Worm (Caenorhabditis elegans) whole organism, early embryonic: ENCODE data around the gene fbxc-58.

Source experiments
- F13C5.2 ChIP-seq: sonication (generic microtip); optimal IDR thresholded peaks from 2 replicates; lab custom pipeline; 2017; ENCODE audit warnings: mild to moderate bottlenecking, missing genetic modification characterization, inconsistent platforms, missing compliant biosample characterization
- ama-1 ChIP-seq: fragments of 150-350 bp; optimal IDR thresholded peaks from 2 replicates; lab custom pipeline; 2014
- ceh-13 ChIP-seq: fragments of 200-800 bp; sonication (Bioruptor generic); optimal IDR thresholded peaks from 2 replicates; lab custom pipeline; 2018; ENCODE audit warnings: mild to moderate bottlenecking, missing genetic modification characterization, missing compliant biosample characterization
- ceh-36 ChIP-seq: sonication (generic microtip); optimal IDR thresholded peaks from 2 replicates; lab custom pipeline; 2016; ENCODE audit warnings: missing genetic modification characterization, inconsistent platforms, missing compliant biosample characterization
- hmbx-1 ChIP-seq: sonication (generic microtip); optimal IDR thresholded peaks from 2 replicates; lab custom pipeline; 2016; ENCODE audit warnings: mild to moderate bottlenecking, missing genetic modification characterization, missing compliant biosample characterization
- hnd-1 ChIP-seq: sonication (generic microtip); optimal IDR thresholded peaks from 2 replicates; lab custom pipeline; 2016; ENCODE audit warnings: missing genetic modification characterization, missing compliant biosample characterization
- pes-1 ChIP-seq: fragments of 200-800 bp; sonication (Bioruptor generic); IDR thresholded peaks from 2 replicates; pipeline ENCODE4 v1.3.6; 2022; ENCODE audit warnings: missing genetic modification reagents, missing genetic modification characterization, missing compliant biosample characterization
- sea-1 ChIP-seq: fragments of 200-800 bp; sonication (Bioruptor generic); conservative IDR thresholded peaks from 2 replicates; pipeline ENCODE4 v1.3.6; 2022; ENCODE audit warnings: missing genetic modification characterization, missing compliant biosample characterization
- tbx-11 ChIP-seq: fragments of 200-800 bp; sonication (Bioruptor generic); IDR thresholded peaks from 2 replicates; pipeline ENCODE4 v1.3.6; 2022; ENCODE audit warnings: missing genetic modification characterization, missing compliant biosample characterization

DNA sequence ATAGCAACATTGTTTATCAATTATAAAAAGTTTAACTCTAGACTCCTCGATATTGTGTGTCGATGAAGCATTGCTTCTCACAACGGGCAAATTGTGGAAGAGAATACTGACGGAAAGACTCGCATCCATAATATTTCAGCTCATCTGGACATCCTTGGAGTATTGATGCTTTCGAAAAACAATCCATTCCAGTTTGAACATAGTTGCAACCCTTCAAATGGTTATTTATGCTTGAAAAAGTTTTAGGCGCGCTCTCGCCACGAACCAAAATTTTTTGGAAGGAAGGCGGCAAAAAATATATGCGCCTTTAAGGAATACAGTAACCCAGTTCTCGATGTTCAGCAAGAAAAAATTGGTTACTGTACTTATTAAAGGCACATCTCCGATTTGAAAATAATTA, 48.8 kb upstream of the fbxc-58 start:
- TF ChIP-seq ama-1 (no peak), F13C5.2 (tag; lab: Kevin White, UChicago) (no peak), sea-1 (no peak), hmbx-1 (tag; lab: Kevin White, UChicago) (no peak), ceh-36 (tag; lab: Kevin White, UChicago) (no peak), tbx-11 (GFP tag; lab: Robert Waterston, UW) (no peak), ceh-13 (no peak), hnd-1 (tag; lab: Kevin White, UChicago) (no peak), pes-1 (GFP tag; lab: Robert Waterston, UW) (no peak)
